Worm (Caenorhabditis elegans): Measurements from ENCODE around the gene sra-1.

ce11 chrII:9477567-9477966, 43.9 kb downstream of the sra-1 start, which contains the start of gene chil-27:
- TF ChIP-seq ceh-82 (tag; optimal IDR thresholded peaks at IDR 0.05) (no peak), nfya-1 (tag; optimal IDR thresholded peaks at IDR 0.05; ENCODE audit: insufficient read depth) (no peak), ztf-11 (tag; optimal IDR thresholded peaks at IDR 0.05) (no peak), aly-2 (tag; optimal IDR thresholded peaks at IDR 0.05) (no peak), snpc-4 (tag; optimal IDR thresholded peaks at IDR 0.05) (no peak), nhr-77 (tag; optimal IDR thresholded peaks at IDR 0.05) (no peak), pha-4 (tag; optimal IDR thresholded peaks at IDR 0.05) (no peak), lsy-12 (tag; optimal IDR thresholded peaks at IDR 0.05) (no peak), nhr-237 (tag; optimal IDR thresholded peaks at IDR 0.05) (no peak)
